Fruit fly (Drosophila melanogaster): Measurements from ENCODE around the gene Ddx56.

Gene Ddx56

dm6 chrX:21362878-21363277, 24.9 kb downstream of the Ddx56 start, which contains the start of the genes bbx and waw (continued):
- no peak for TF ChIP-seq Aef1 (GFP tag; IDR thresholded peaks at IDR 0.05)
- no peak for TF ChIP-seq Doc3 (GFP tag; IDR thresholded peaks at IDR 0.05; ENCODE audit: partially characterized antibody)
- TF ChIP-seq stwl (tag; optimal IDR thresholded peaks at IDR 0.05), result peak; percentile 57
- TF ChIP-seq CG15269 (tag; optimal IDR thresholded peaks at IDR 0.05), result no peak
- peak; percentile 54 for TF ChIP-seq Dp (GFP tag; optimal IDR thresholded peaks at IDR 0.05)
- no peak for TF ChIP-seq CG12299 (tag; optimal IDR thresholded peaks at IDR 0.05)
- TF ChIP-seq Poxn (GFP tag; IDR thresholded peaks at IDR 0.05), result no peak
- no peak for TF ChIP-seq Six4 (GFP tag; optimal IDR thresholded peaks at IDR 0.05)
- peak; percentile 23 for TF ChIP-seq bigmax (GFP tag; optimal IDR thresholded peaks at IDR 0.05)
- peak; percentile 17 for TF ChIP-seq CG4707 (GFP tag; optimal IDR thresholded peaks at IDR 0.05)
- no peak for TF ChIP-seq Dad (GFP tag; optimal IDR thresholded peaks at IDR 0.05)
- no peak for TF ChIP-seq CG14860 (GFP tag; IDR thresholded peaks at IDR 0.05; ENCODE audit: partially characterized antibody)
- TF ChIP-seq chm (GFP tag; IDR thresholded peaks at IDR 0.05), result no peak
- no peak for TF ChIP-seq tin (GFP tag; optimal IDR thresholded peaks at IDR 0.05)
- no peak for TF ChIP-seq CG6654 (GFP tag; optimal IDR thresholded peaks at IDR 0.05)
- no peak for TF ChIP-seq jigr1 (GFP tag; IDR thresholded peaks at IDR 0.05)
- no peak for TF ChIP-seq Elba2 (GFP tag; optimal IDR thresholded peaks at IDR 0.05)
- TF ChIP-seq CG13624 (GFP tag; optimal IDR thresholded peaks at IDR 0.05), result peak; percentile 38
- no peak for TF ChIP-seq C15 (GFP tag; IDR thresholded peaks at IDR 0.05)
- no peak for TF ChIP-seq D19A (tag; optimal IDR thresholded peaks at IDR 0.05)
- no peak for TF ChIP-seq fd102C (GFP tag; optimal IDR thresholded peaks at IDR 0.05)
- peak; percentile 21 for TF ChIP-seq bcd (GFP tag; optimal IDR thresholded peaks at IDR 0.05)
- peak; percentile 8 for TF ChIP-seq CG9817 (tag; optimal IDR thresholded peaks at IDR 0.05)
- no peak for TF ChIP-seq CG10366 (GFP tag; IDR thresholded peaks at IDR 0.05)
- peak; percentile 23 for TF ChIP-seq CG17359 (tag; optimal IDR thresholded peaks at IDR 0.05)
- TF ChIP-seq CHES-1-like (GFP tag; optimal IDR thresholded peaks at IDR 0.05), result peak; percentile 40
- TF ChIP-seq pnt (GFP tag; optimal IDR thresholded peaks at IDR 0.05), result no peak
- no peak for TF ChIP-seq CG7963 (GFP tag; IDR thresholded peaks at IDR 0.05; ENCODE audit: partially characterized antibody)
- no peak for TF ChIP-seq CG18599 (GFP tag; optimal IDR thresholded peaks at IDR 0.05)
- no peak for TF ChIP-seq ssp (GFP tag; IDR thresholded peaks at IDR 0.05)
- TF ChIP-seq run (tag; optimal IDR thresholded peaks at IDR 0.05), result no peak
- TF ChIP-seq CG18619 (GFP tag; optimal IDR thresholded peaks at IDR 0.05), result peak; percentile 6
- TF ChIP-seq Awh (GFP tag; IDR thresholded peaks at IDR 0.05), result no peak
- TF ChIP-seq klu (GFP tag; IDR thresholded peaks at IDR 0.05), result no peak
- peak; percentile 72 for TF ChIP-seq CG1603 (tag; optimal IDR thresholded peaks at IDR 0.05)
- peak; percentile 77 for TF ChIP-seq pzg (GFP tag; optimal IDR thresholded peaks at IDR 0.05)
- TF ChIP-seq BEAF-32 (GFP tag; optimal IDR thresholded peaks at IDR 0.05), result peak; percentile 33
- TF ChIP-seq CG12391 (tag; optimal IDR thresholded peaks at IDR 0.05), result peak; percentile 11
- no peak for TF ChIP-seq schlank (tag; optimal IDR thresholded peaks at IDR 0.05)
- no peak for TF ChIP-seq gce (GFP tag; IDR thresholded peaks at IDR 0.05)
- TF ChIP-seq twi (tag; optimal IDR thresholded peaks at IDR 0.05), result peak; percentile 44
- TF ChIP-seq tna (GFP tag; IDR thresholded peaks at IDR 0.05; ENCODE audit: partially characterized antibody), result no peak
- TF ChIP-seq Xbp1 (GFP tag; optimal IDR thresholded peaks at IDR 0.05), result peak; percentile 8
- no peak for TF ChIP-seq D19B (GFP tag; optimal IDR thresholded peaks at IDR 0.05)
- TF ChIP-seq CG8388 (GFP tag; optimal IDR thresholded peaks at IDR 0.05), result no peak
- peak; percentile 36 for TF ChIP-seq Sin3A (optimal IDR thresholded peaks at IDR 0.05)
- peak; percentile 55 for TF ChIP-seq zf30C (GFP tag; optimal IDR thresholded peaks at IDR 0.05)
- no peak for TF ChIP-seq stc (GFP tag; IDR thresholded peaks at IDR 0.05)
- TF ChIP-seq CG1602 (GFP tag; optimal IDR thresholded peaks at IDR 0.05), result no peak
- no peak for TF ChIP-seq CG7786 (GFP tag; optimal IDR thresholded peaks at IDR 0.05)
- TF ChIP-seq otp (GFP tag; IDR thresholded peaks at IDR 0.05), result no peak
- 0 out of 2 replicates have a peak, but pooled peaks have one; percentile 11 for TF ChIP-seq CG6689 (GFP tag; IDR thresholded peaks at IDR 0.05)
